Fruit fly (Drosophila melanogaster): ENCODE data around the gene GstD9.

dm6 chr3R:12359837-12360236 is 7.5 kb downstream of the GstD9 start, which contains the start of gene CG4115:
- no peak for TF ChIP-seq pan (optimal IDR thresholded peaks at IDR 0.05)
- no peak for TF ChIP-seq usp (GFP tag; optimal IDR thresholded peaks at IDR 0.05)
- TF ChIP-seq Dll (optimal IDR thresholded peaks at IDR 0.05): no peak
- no peak for TF ChIP-seq CG8478 (optimal IDR thresholded peaks at IDR 0.05)
- no peak for TF ChIP-seq EcR (GFP tag; optimal IDR thresholded peaks at IDR 0.05)
